Worm (Caenorhabditis elegans) whole organism, young adult: ENCODE measurements around the gene F10E9.4.
A peak's percentile ranks its signal among the peaks of the same experiment; 100 is the strongest.

ENCODE experiments used
- B0035.1 ChIP-seq: sonication (generic microtip); optimal IDR thresholded peaks from 2 replicates; lab custom pipeline; 2016; ENCODE audit warnings: missing genetic modification characterization, mild to moderate bottlenecking, missing compliant biosample characterization, missing genotype, missing genetic modification reagents
- D2030.7 ChIP-seq: fragments of 200-800 bp; sonication (Bioruptor generic); IDR thresholded peaks from 2 replicates; pipeline ENCODE4 v1.3.6; 2022; ENCODE audit warnings: missing genetic modification reagents, missing genetic modification characterization, missing compliant biosample characterization
- F22D6.2 ChIP-seq: sonication (generic microtip); optimal IDR thresholded peaks from 2 replicates; lab custom pipeline; 2016; ENCODE audit warnings: mild to moderate bottlenecking, missing genetic modification characterization, missing compliant biosample characterization
- F23B12.7 ChIP-seq: sonication (generic microtip); optimal IDR thresholded peaks from 2 replicates; lab custom pipeline; 2017; ENCODE audit warnings: missing genetic modification characterization, mild to moderate bottlenecking, missing compliant biosample characterization, antibody characterized with exemption, moderate library complexity; ENCODE audit not compliant: insufficient read depth
- F33H1.4 ChIP-seq: fragments of 200-800 bp; sonication (Bioruptor generic); IDR thresholded peaks from 2 replicates; pipeline ENCODE4 v1.3.6; 2022; ENCODE audit warnings: missing genetic modification reagents, missing genetic modification characterization, missing compliant biosample characterization
- F57C9.4 ChIP-seq: sonication (generic microtip); optimal IDR thresholded peaks from 2 replicates; lab custom pipeline; 2017; ENCODE audit warnings: mild to moderate bottlenecking, missing genetic modification characterization, missing compliant biosample characterization
- K11D2.4 ChIP-seq: fragments of 200-800 bp; sonication (Bioruptor generic); IDR thresholded peaks from 2 replicates; pipeline ENCODE4 v1.3.6; 2022; ENCODE audit warnings: missing genetic modification reagents, missing genetic modification characterization, missing compliant biosample characterization
- Y67H2A.10 ChIP-seq: fragments of 200-800 bp; sonication (Bioruptor generic); conservative IDR thresholded peaks from 2 replicates; pipeline ENCODE4 v1.3.6; 2022; ENCODE audit warnings: missing genetic modification reagents, missing genetic modification characterization, missing compliant biosample characterization
- aptf-2 ChIP-seq: fragments of 200-800 bp; sonication (Bioruptor generic); conservative IDR thresholded peaks from 2 replicates; pipeline ENCODE4 v1.3.6; 2022; ENCODE audit warnings: missing genetic modification reagents, missing genetic modification characterization, missing compliant biosample characterization
- atf-7 ChIP-seq: sonication (generic microtip); optimal IDR thresholded peaks from 2 replicates; lab custom pipeline; 2017; ENCODE audit warnings: mild to moderate bottlenecking, missing genetic modification characterization, missing compliant biosample characterization
- attf-5 ChIP-seq: fragments of 200-800 bp; sonication (Bioruptor generic); optimal IDR thresholded peaks from 2 replicates; lab custom pipeline; 2018; ENCODE audit warnings: mild to moderate bottlenecking, missing genetic modification characterization, missing compliant biosample characterization
- dox-1 ChIP-seq: fragments of 200-800 bp; sonication (Bioruptor generic); IDR thresholded peaks from 2 replicates; pipeline ENCODE4 v1.3.6; 2022; ENCODE audit warnings: missing genetic modification reagents, missing genetic modification characterization, missing compliant biosample characterization
- dpff-1 ChIP-seq: sonication (generic microtip); optimal IDR thresholded peaks from 2 replicates; lab custom pipeline; 2017; ENCODE audit warnings: mild to moderate bottlenecking, missing genetic modification characterization, missing compliant biosample characterization
- efl-1 ChIP-seq: fragments of 150-350 bp; optimal IDR thresholded peaks from 2 replicates; lab custom pipeline; 2014; ENCODE audit warnings: missing biosample characterization, missing genetic modification reagents, missing genetic modification characterization
- egrh-3 ChIP-seq: fragments of 200-800 bp; sonication (Bioruptor generic); IDR thresholded peaks from 2 replicates; pipeline ENCODE4 v1.3.6; 2022; ENCODE audit warnings: missing genetic modification reagents, missing genetic modification characterization, missing compliant biosample characterization
- ets-4 ChIP-seq: fragments of 200-800 bp; sonication (Bioruptor generic); optimal IDR thresholded peaks from 2 replicates; lab custom pipeline; 2018; ENCODE audit warnings: mild to moderate bottlenecking, missing genetic modification characterization, missing compliant biosample characterization
- him-1 ChIP-seq: sonication (generic microtip); optimal IDR thresholded peaks from 2 replicates; lab custom pipeline; 2016; ENCODE audit warnings: missing genotype, missing genetic modification reagents, missing genetic modification characterization, missing compliant biosample characterization
- hrde-1 ChIP-seq: sonication (generic microtip); optimal IDR thresholded peaks from 2 replicates; lab custom pipeline; 2016; ENCODE audit warnings: missing genetic modification characterization, mild to moderate bottlenecking, missing compliant biosample characterization, moderate library complexity, missing genotype, missing genetic modification reagents, borderline replicate concordance
- hsf-1 ChIP-seq: fragments of 200-800 bp; sonication (Bioruptor generic); IDR thresholded peaks from 2 replicates; pipeline ENCODE4 v1.3.6; 2022; ENCODE audit warnings: missing genetic modification reagents, missing genetic modification characterization, missing compliant biosample characterization
- lag-1 ChIP-seq: fragments of 200-800 bp; sonication (Bioruptor generic); IDR thresholded peaks from 2 replicates; pipeline ENCODE4 v1.3.6; 2022; ENCODE audit warnings: missing genetic modification reagents, missing genetic modification characterization, missing compliant biosample characterization
- let-526 ChIP-seq: fragments of 200-800 bp; sonication (Bioruptor generic); IDR thresholded peaks from 2 replicates; pipeline ENCODE4 v1.3.6; 2022; ENCODE audit warnings: missing genetic modification reagents, missing genetic modification characterization, missing compliant biosample characterization
- lsl-1 ChIP-seq: fragments of 200-800 bp; sonication (Bioruptor generic); optimal IDR thresholded peaks from 2 replicates; lab custom pipeline; 2018; ENCODE audit warnings: mild to moderate bottlenecking, missing genetic modification characterization, moderate library complexity, missing compliant biosample characterization
- madf-10 ChIP-seq: sonication (generic microtip); optimal IDR thresholded peaks from 2 replicates; lab custom pipeline; 2016; ENCODE audit warnings: mild to moderate bottlenecking, missing genetic modification characterization, missing compliant biosample characterization
- mcd-1 ChIP-seq: fragments of 200-800 bp; sonication (Bioruptor generic); IDR thresholded peaks from 2 replicates; pipeline ENCODE4 v1.3.6; 2022; ENCODE audit warnings: missing genetic modification reagents, missing genetic modification characterization, missing compliant biosample characterization
- nfya-1 ChIP-seq: sonication (generic microtip); optimal IDR thresholded peaks from 2 replicates; lab custom pipeline; 2017; ENCODE audit warnings: antibody characterized with exemption, missing compliant biosample characterization, missing genetic modification characterization, borderline replicate concordance; ENCODE audit not compliant: insufficient read depth
- nhr-90 ChIP-seq: sonication (generic microtip); optimal IDR thresholded peaks from 2 replicates; lab custom pipeline; 2016; ENCODE audit warnings: missing genotype, mild to moderate bottlenecking, missing genetic modification characterization, missing compliant biosample characterization
- pha-4 ChIP-seq: fragments of 150-350 bp; sonication (generic microtip); optimal IDR thresholded peaks from 2 replicates; lab custom pipeline; 2014; ENCODE audit warnings: missing biosample characterization, missing genetic modification reagents, missing genetic modification characterization
- snpc-1.3 ChIP-seq: sonication (generic microtip); optimal IDR thresholded peaks from 2 replicates; lab custom pipeline; 2017; ENCODE audit warnings: missing genetic modification characterization, mild to moderate bottlenecking, missing compliant biosample characterization, antibody characterized with exemption, moderate library complexity, missing genotype, missing genetic modification reagents; ENCODE audit not compliant: insufficient read depth
- ztf-28 ChIP-seq: fragments of 200-800 bp; sonication (Bioruptor generic); IDR thresholded peaks from 2 replicates; pipeline ENCODE4 v1.3.6; 2022; ENCODE audit warnings: missing genetic modification reagents, missing genetic modification characterization, missing compliant biosample characterization

F10E9.4 gene

DNA sequence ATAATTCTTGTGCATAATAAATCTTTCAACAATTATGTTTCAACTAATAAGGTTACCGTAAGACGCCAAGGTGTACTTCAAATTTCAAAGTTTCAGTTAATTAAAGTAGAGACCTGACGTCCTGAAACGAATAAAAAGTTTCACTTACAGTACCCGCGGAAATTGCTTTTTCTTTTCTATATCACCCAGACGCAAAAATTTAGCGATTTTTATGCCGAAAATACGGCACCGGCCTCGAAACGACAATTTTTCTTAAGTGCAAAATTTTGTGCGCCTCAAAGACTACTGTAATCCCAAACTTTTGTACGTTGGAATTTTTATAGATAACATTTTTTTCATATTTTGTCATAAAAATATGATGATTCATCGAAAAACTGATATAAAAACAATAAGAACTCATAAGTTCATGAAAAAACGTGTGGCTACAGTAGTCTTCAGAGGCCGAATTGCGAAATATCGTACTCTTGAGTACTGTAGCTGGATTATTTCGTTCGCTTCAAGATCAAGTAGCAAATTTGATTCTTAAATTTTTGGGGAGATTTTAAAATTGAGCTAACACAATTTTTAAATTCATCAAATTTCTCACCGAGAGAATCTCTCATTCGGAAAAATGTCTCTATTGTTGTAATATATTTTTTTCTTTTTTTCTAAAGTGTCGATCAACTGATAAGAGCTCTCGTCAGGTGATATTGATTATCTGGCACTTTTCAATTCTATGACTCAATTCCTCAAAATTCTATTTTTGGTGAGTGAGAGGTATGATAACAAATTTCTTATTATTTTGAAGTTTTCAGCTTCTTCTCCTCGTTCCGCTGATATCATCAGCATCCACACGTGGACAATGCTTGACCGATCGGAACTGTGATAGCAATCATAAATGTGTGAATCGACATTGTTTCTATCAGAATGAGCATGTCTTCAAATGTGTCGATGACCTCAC lies 17.5 kb downstream of the F10E9.4 start, which contains the start of gene ZC262.13 (continued):
- TF ChIP-seq D2030.7 (GFP tag; lab: Robert Waterston, UW) (no peak), aptf-2 (GFP tag; lab: Robert Waterston, UW) (no peak), hsf-1 (GFP tag; lab: Robert Waterston, UW) (no peak), efl-1 (GFP tag; lab: Kevin White, UChicago) (no peak), nhr-90 (tag; lab: Kevin White, UChicago) (no peak), madf-10 (tag; lab: Kevin White, UChicago) (peak; percentile 2), F23B12.7 (tag; lab: Kevin White, UChicago) (no peak), dox-1 (peak; percentile 7; the same call in 1 of the 2 replicates), K11D2.4 (GFP tag; lab: Robert Waterston, UW) (no peak), mcd-1 (GFP tag; lab: Robert Waterston, UW) (no peak), F33H1.4 (no peak), dpff-1 (no peak), hrde-1 (no peak), ets-4 (GFP tag; lab: Kevin White, UChicago) (no peak), nfya-1 (tag; lab: Kevin White, UChicago) (no peak), let-526 (GFP tag; lab: Robert Waterston, UW) (no peak)

DNA sequence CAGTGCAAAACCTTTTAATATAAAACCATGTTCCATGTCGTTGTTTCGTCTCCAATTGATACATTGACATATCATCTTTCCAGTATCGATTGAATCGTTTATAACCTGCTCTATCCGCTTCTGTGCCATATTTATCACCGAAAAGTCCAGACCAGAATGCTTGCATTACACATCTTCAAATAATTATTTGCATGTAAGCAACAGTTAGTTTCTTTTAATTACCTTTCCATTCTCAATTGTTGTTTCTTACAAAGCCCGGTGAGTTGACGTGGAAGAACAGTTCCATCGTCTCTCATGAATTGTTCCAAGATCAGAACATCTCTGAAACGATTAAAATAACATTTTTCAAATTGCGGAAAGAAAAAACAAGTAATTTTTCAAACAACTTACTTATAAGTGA lies 22.9 kb downstream of the F10E9.4 start, which contains the start of gene iglr-2:
Gene iglr-2, minus strand, starts transcription at position 101 of the 400 bp plus-strand sequence.
- TF ChIP-seq F57C9.4 (tag; lab: Kevin White, UChicago) (no peak), pha-4 (tag; lab: Kevin White, UChicago) (no peak), ztf-28 (GFP tag; lab: Robert Waterston, UW) (no peak)

ce11 chrIII:8331779-8332178 lies 23.4 kb downstream of the F10E9.4 start, which contains the start of the genes mrps-18A and ZC262.2:
mrps-18A (minus strand) TSS chrIII:8331919.
ZC262.2 (plus strand) TSS chrIII:8332062.
- TF ChIP-seq attf-5 (GFP tag; lab: Kevin White, UChicago) (peak; percentile 10), lsl-1 (peak; percentile 65), him-1 (tag; lab: Kevin White, UChicago) (peak; percentile 4), F22D6.2 (tag; lab: Kevin White, UChicago) (no peak)

DNA sequence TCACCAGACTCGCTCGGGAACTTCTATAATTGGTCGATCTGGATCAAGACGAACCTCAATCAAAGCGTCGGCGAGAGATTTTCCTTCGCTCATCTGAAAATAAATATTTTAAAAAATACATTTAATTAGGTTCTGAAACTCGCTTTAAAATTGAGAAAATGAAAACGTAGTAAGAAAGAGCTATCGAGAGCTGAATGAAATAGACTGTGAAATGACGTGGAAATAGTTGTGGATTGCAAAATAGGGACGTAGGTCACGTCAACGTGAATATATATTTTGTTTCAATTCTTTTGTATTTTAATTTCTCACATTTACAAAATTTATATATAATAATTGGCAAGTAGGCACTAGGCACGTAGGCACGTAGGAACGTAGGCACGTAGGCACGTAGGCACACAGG lies 26.1 kb downstream of the F10E9.4 start, which contains the start of gene ZC262.4:
Gene ZC262.4, minus strand, starts transcription at position 101 of the 400 bp plus-strand sequence.
- TF ChIP-seq lag-1 (GFP tag; lab: Robert Waterston, UW) = no peak
- TF ChIP-seq B0035.1 = no peak
- TF ChIP-seq F33H1.4 = no peak
- no peak for TF ChIP-seq snpc-1.3
- TF ChIP-seq Y67H2A.10 (GFP tag; lab: Robert Waterston, UW) = no peak
- no peak for TF ChIP-seq atf-7 (tag; lab: Kevin White, UChicago)

DNA sequence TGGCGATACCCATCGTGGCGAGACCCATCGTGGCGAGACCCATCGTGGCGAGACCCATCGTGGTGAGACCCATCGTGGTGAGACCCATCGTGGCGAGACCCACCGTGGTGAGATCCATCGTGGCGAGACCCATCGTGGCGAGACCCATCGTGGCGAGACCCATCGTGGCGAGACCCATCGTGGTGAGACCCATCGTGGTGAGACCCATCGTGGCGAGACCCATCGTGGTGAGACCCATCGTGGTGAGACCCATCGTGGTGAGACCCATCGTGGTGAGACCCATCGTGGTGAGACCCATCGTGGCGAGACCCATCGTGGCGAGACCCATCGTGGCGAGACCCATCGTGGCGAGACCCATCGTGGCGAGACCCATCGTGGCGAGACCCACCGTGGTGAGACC lies 27.2 kb downstream of the F10E9.4 start:
- TF ChIP-seq egrh-3 (peak; percentile 91; the same call in 1 of the 2 replicates), F33H1.4 (peak; percentile 30)
- TF ChIP-seq, all 124 proteins: peak for 2; not testable (repeated sequence) for 122
